Fruit fly (Drosophila melanogaster) whole organism, embryonic: ENCODE results near the gene Klp68D.

Experiments used
- CG10462 ChIP-seq: fragments of 200-800 bp; sonication (Bioruptor generic); optimal IDR thresholded peaks from 2 replicates; lab custom pipeline; 2016; ENCODE audit warnings: missing biosample characterization, missing genetic modification characterization
- CG10543 ChIP-seq: fragments of 200-800 bp; sonication (Bioruptor generic); optimal IDR thresholded peaks from 3 replicates; lab custom pipeline; 2017; ENCODE audit warnings: missing biosample characterization, mild to moderate bottlenecking, missing genetic modification characterization, moderate library complexity
- CG15601 ChIP-seq: fragments of 200-800 bp; sonication (Bioruptor generic); optimal IDR thresholded peaks from 3 replicates; lab custom pipeline; 2019; ENCODE audit warnings: missing biosample characterization, mild to moderate bottlenecking, missing genetic modification characterization, moderate library complexity
- CG34224 ChIP-seq: fragments of 200-800 bp; sonication (Bioruptor generic); IDR thresholded peaks from 3 replicates; pipeline ENCODE4 v1.3.6; 2022; ENCODE audit warnings: missing biosample characterization, missing genetic modification characterization; ENCODE audit not compliant: partially characterized antibody
- Chrac-16 ChIP-seq: fragments of 200-800 bp; sonication (Bioruptor generic); optimal IDR thresholded peaks from 3 replicates; lab custom pipeline; 2016; ENCODE audit warnings: missing biosample characterization, missing genetic modification characterization
- CoRest ChIP-seq: fragments of 200-800 bp; sonication (Bioruptor generic); optimal IDR thresholded peaks from 3 replicates; lab custom pipeline; 2018; ENCODE audit warnings: missing biosample characterization, mild to moderate bottlenecking, missing genetic modification characterization, moderate library complexity
- Deaf1 ChIP-seq: fragments of 200-800 bp; optimal IDR thresholded peaks from 3 replicates; lab custom pipeline; 2019; ENCODE audit warnings: missing biosample characterization, mild to moderate bottlenecking, missing genetic modification characterization, moderate library complexity
- Fer1 ChIP-seq: fragments of 200-800 bp; sonication (Bioruptor generic); optimal IDR thresholded peaks from 2 replicates; lab custom pipeline; 2017; ENCODE audit warnings: missing biosample characterization, mild to moderate bottlenecking, missing genetic modification characterization
- GATAe ChIP-seq: fragments of 200-800 bp; sonication (Bioruptor generic); conservative IDR thresholded peaks from 2 replicates; pipeline ENCODE4 v1.3.6; 2022; ENCODE audit warnings: missing biosample characterization, missing genetic modification characterization
- MBD-R2 ChIP-seq: fragments of 200-800 bp; sonication (Bioruptor generic); IDR thresholded peaks from 2 replicates; pipeline ENCODE4 v1.3.6; 2022; ENCODE audit warnings: missing biosample characterization, missing genetic modification characterization
- Sin3A ChIP-seq: fragments of >200 bp; optimal IDR thresholded peaks from 2 replicates; lab custom pipeline; 2018
- ab ChIP-seq: fragments of 200-800 bp; sonication (Bioruptor generic); optimal IDR thresholded peaks from 2 replicates; lab custom pipeline; 2016; ENCODE audit warnings: missing biosample characterization, missing genetic modification characterization
- bigmax ChIP-seq: fragments of 200-800 bp; sonication (Bioruptor generic); optimal IDR thresholded peaks from 2 replicates; lab custom pipeline; 2018; ENCODE audit warnings: missing biosample characterization, mild to moderate bottlenecking, missing genetic modification characterization
- dysf ChIP-seq: fragments of 200-800 bp; sonication (Bioruptor generic); IDR thresholded peaks from 3 replicates; pipeline ENCODE4 v1.3.6; 2022; ENCODE audit warnings: missing biosample characterization, missing genetic modification characterization
- en ChIP-seq: fragments of 200-800 bp; sonication (Bioruptor generic); optimal IDR thresholded peaks from 2 replicates; lab custom pipeline; 2016; ENCODE audit warnings: missing biosample characterization, missing genetic modification characterization
- gcm2 ChIP-seq: fragments of 200-800 bp; sonication (Bioruptor generic); optimal IDR thresholded peaks from 2 replicates; lab custom pipeline; 2016; ENCODE audit warnings: missing biosample characterization, missing genetic modification characterization
- gem ChIP-seq: fragments of 200-800 bp; sonication (Bioruptor generic); optimal IDR thresholded peaks from 2 replicates; lab custom pipeline; 2019; ENCODE audit warnings: missing biosample characterization, mild to moderate bottlenecking, missing genetic modification characterization, moderate library complexity
- lov ChIP-seq, 2 experiments: fragments of 200-800 bp in 1 of 2; fragments of >200 bp in 1 of 2; sonication (Bioruptor generic) in 1 of 2; IDR thresholded peaks in 1 of 2; optimal IDR thresholded peaks in 1 of 2; 2 replicates in 1 of 2; 3 replicates in 1 of 2; pipeline versions ENCODE4 v1.3.6 to Lab custom; 2017 to 2022; ENCODE audit warnings: missing biosample characterization in 1 of 2, missing genetic modification characterization in 1 of 2
- rib ChIP-seq: fragments of 200-800 bp; sonication (Bioruptor generic); IDR thresholded peaks from 2 replicates; pipeline ENCODE4 v1.3.6; 2022; ENCODE audit warnings: missing biosample characterization, missing genetic modification characterization
- sima ChIP-seq: fragments of 200-800 bp; sonication (Bioruptor generic); optimal IDR thresholded peaks from 2 replicates; lab custom pipeline; 2016; ENCODE audit warnings: missing biosample characterization, missing genetic modification characterization
- slp2 ChIP-seq: fragments of 200-800 bp; sonication (Bioruptor generic); optimal IDR thresholded peaks from 2 replicates; lab custom pipeline; 2016; ENCODE audit warnings: missing biosample characterization, missing genetic modification characterization
- sob ChIP-seq: fragments of 200-800 bp; sonication (Bioruptor generic); IDR thresholded peaks from 2 replicates; pipeline ENCODE4 v1.3.6; 2022; ENCODE audit warnings: missing biosample characterization, missing genetic modification characterization
- ssp ChIP-seq: fragments of 200-800 bp; sonication (Bioruptor generic); IDR thresholded peaks from 2 replicates; pipeline ENCODE4 v1.3.6; 2022; ENCODE audit warnings: missing biosample characterization, missing genetic modification characterization

Klp68D gene

DNA sequence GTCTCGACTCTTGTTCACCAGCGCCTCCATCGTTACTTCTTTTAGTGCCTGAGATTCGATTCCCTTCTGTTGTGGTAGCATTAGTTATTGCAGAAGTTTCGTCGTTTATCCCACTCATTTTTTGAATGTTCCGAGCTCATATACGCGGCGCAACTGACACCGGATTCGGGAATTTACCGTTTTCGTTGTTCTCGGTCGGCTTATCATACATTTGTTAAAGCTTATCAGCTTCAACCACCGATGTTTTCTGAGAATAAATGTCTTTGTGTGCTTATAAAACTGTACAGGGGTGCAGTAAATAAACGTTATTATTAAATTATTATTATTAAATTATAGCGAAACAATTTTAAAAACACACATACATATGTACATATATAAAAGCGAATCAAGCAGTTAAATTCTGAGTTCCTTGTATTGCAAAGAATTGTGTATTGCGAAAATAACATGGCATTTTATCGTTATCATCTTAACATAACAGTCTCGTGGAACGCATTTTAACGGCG, 41.2 kb downstream of the Klp68D start, which contains the start of gene CG43064 (continued):
- TF ChIP-seq CoRest (tag; lab: Kevin White, UChicago) (peak; percentile 1), MBD-R2 (GFP tag; lab: Robert Waterston, UW) (no peak), sima (GFP tag; lab: Kevin White, UChicago) (no peak), rib (no peak), lov (optimal IDR thresholded peaks at IDR 0.05; lab: Kevin White, UChicago) (no peak), lov (GFP tag; IDR thresholded peaks at IDR 0.05; lab: Robert Waterston, UW) (no peak), ab (GFP tag; lab: Kevin White, UChicago) (no peak), sob (GFP tag; lab: Robert Waterston, UW) (no peak), Chrac-16 (GFP tag; lab: Kevin White, UChicago) (no peak), gcm2 (no peak), slp2 (GFP tag; lab: Kevin White, UChicago) (no peak), gem (tag; lab: Kevin White, UChicago) (peak; percentile 22), CG10543 (GFP tag; lab: Kevin White, UChicago) (no peak), Deaf1 (tag; lab: Kevin White, UChicago) (peak; percentile 77), Fer1 (GFP tag; lab: Kevin White, UChicago) (no peak), CG15601 (tag; lab: Kevin White, UChicago) (peak; percentile 47), GATAe (GFP tag; lab: Robert Waterston, UW) (peak; percentile 77), ssp (GFP tag; lab: Robert Waterston, UW) (no peak), CG34224 (GFP tag; lab: Robert Waterston, UW) (no peak)
- TF ChIP-seq, all 482 proteins: peak for 10

DNA sequence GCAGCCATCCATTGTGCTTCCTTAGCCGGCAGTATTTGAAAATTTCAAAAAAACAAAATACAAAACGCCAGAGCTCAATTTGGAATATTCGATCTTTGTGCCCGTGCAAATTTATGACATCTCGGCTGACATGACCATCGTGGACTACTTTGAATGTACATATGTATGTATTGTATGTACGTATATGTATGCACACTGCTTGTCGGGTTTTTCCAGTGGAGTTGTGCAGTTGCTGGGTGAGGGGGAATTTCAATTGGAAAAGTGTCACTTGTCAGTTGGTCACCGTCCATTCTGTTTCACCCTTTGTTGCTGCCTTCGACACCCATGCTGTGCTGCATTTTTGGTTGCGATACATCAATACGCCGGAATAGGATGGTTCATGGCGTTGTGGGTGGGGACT, 52.3 kb downstream of the Klp68D start, which contains the start of gene CG12521:
Gene CG12521 (minus strand): TSS at position 101 of the 400 bp plus-strand sequence.
- TF ChIP-seq CG10462 (no peak), bigmax (no peak), Sin3A (no peak), en (GFP tag; lab: Kevin White, UChicago) (no peak), dysf (GFP tag; lab: Robert Waterston, UW) (0 out of 3 replicates have a peak, but pooled peaks have one; percentile 12)
